Fruit fly (Drosophila melanogaster): ENCODE data around the gene CCT6.

Gene CCT6

dm6 chrX:15703720-15704206 is 42.7 kb upstream of the CCT6 start, which contains the start of the genes Pis and Hap40 (continued):
- no peak for TF ChIP-seq unc-4 (GFP tag; IDR thresholded peaks at IDR 0.05; ENCODE audit: partially characterized antibody)
- no peak for TF ChIP-seq Hr39 (optimal IDR thresholded peaks at IDR 0.05)
- no peak for TF ChIP-seq Doc2 (GFP tag; IDR thresholded peaks at IDR 0.05)
- TF ChIP-seq CG1603 (tag; optimal IDR thresholded peaks at IDR 0.05), result peak; percentile 48
- TF ChIP-seq gem (tag; optimal IDR thresholded peaks at IDR 0.05), result peak; percentile 84
- TF ChIP-seq hbn (GFP tag; IDR thresholded peaks at IDR 0.05; ENCODE audit: partially characterized antibody), result no peak
- TF ChIP-seq CG2889 (GFP tag; IDR thresholded peaks at IDR 0.05), result peak; percentile 73; the same call in 2 of the 3 replicates
- peak; percentile 25 for TF ChIP-seq slp2 (GFP tag; optimal IDR thresholded peaks at IDR 0.05)
- no peak for TF ChIP-seq MESR4 (GFP tag; optimal IDR thresholded peaks at IDR 0.05)
- TF ChIP-seq lola (GFP tag; optimal IDR thresholded peaks at IDR 0.05), result peak in 1 of 3 experiments; percentile 77
- peak; percentile 93 for TF ChIP-seq CG30020 (tag; optimal IDR thresholded peaks at IDR 0.05)
- peak; percentile 90 for TF ChIP-seq CoRest (tag; optimal IDR thresholded peaks at IDR 0.05)
- TF ChIP-seq zen2 (GFP tag; IDR thresholded peaks at IDR 0.05; ENCODE audit: partially characterized antibody), result no peak
- peak; percentile 46; the same call in 1 of the 2 replicates for TF ChIP-seq CG11085 (GFP tag; IDR thresholded peaks at IDR 0.05)
- TF ChIP-seq CG4854 (GFP tag; optimal IDR thresholded peaks at IDR 0.05), result no peak
- TF ChIP-seq CG15601 (tag; optimal IDR thresholded peaks at IDR 0.05), result peak; percentile 90
- no peak for TF ChIP-seq ash1 (GFP tag; optimal IDR thresholded peaks at IDR 0.05)
- TF ChIP-seq CG13624 (GFP tag; optimal IDR thresholded peaks at IDR 0.05), result no peak
- no peak for TF ChIP-seq sna (GFP tag; IDR thresholded peaks at IDR 0.05; ENCODE audit: partially characterized antibody)
- TF ChIP-seq nerfin-2 (GFP tag; IDR thresholded peaks at IDR 0.05; ENCODE audit: partially characterized antibody), result no peak
- TF ChIP-seq CG1233 (GFP tag; optimal IDR thresholded peaks at IDR 0.05), result peak; percentile 37
- TF ChIP-seq pros (GFP tag; optimal IDR thresholded peaks at IDR 0.05), result no peak
- no peak; the same call in 2 of the 3 replicates for TF ChIP-seq CG14050 (GFP tag; IDR thresholded peaks at IDR 0.05)
- TF ChIP-seq oc (tag; optimal IDR thresholded peaks at IDR 0.05), result no peak
- TF ChIP-seq Med (GFP tag), result peak; percentile 87
- peak; percentile 44 for TF ChIP-seq Ets97D (GFP tag; optimal IDR thresholded peaks at IDR 0.05)
- peak; percentile 47 for TF ChIP-seq CG7556 (GFP tag; optimal IDR thresholded peaks at IDR 0.05)
- TF ChIP-seq dimm (GFP tag; IDR thresholded peaks at IDR 0.05), result 0 out of 2 replicates have a peak, but pooled peaks have one; percentile 15
- TF ChIP-seq gro (GFP tag; optimal IDR thresholded peaks at IDR 0.05), result peak; percentile 41
- no peak for TF ChIP-seq Lpt (GFP tag; optimal IDR thresholded peaks at IDR 0.05)
- peak; percentile 72 for TF ChIP-seq unpg (GFP tag; optimal IDR thresholded peaks at IDR 0.05)
- no peak; the same call in 1 of the 2 replicates for TF ChIP-seq GATAe (GFP tag; conservative IDR thresholded peaks at IDR 0.05)
- TF ChIP-seq CG13894 (tag; optimal IDR thresholded peaks at IDR 0.05), result peak; percentile 74
- TF ChIP-seq insv (GFP tag; optimal IDR thresholded peaks at IDR 0.05), result peak in 1 of 2 experiments; percentile 49
- no peak for TF ChIP-seq tap (tag; optimal IDR thresholded peaks at IDR 0.05)
- peak; percentile 72 for TF ChIP-seq Hr3 (GFP tag; optimal IDR thresholded peaks at IDR 0.05)
- TF ChIP-seq CG4328 (GFP tag; optimal IDR thresholded peaks at IDR 0.05), result peak; percentile 31
- TF ChIP-seq CG3726 (GFP tag; IDR thresholded peaks at IDR 0.05), result 0 out of 3 replicates have a peak, but pooled peaks have one; percentile 22
- TF ChIP-seq CG12104 (GFP tag; optimal IDR thresholded peaks at IDR 0.05), result peak; percentile 60
- peak; percentile 78 for TF ChIP-seq CG6689 (GFP tag; IDR thresholded peaks at IDR 0.05)
- no peak for TF ChIP-seq hth (optimal IDR thresholded peaks at IDR 0.05)
- no peak for TF ChIP-seq CG8478 (optimal IDR thresholded peaks at IDR 0.05)
- TF ChIP-seq CG1529 (GFP tag; optimal IDR thresholded peaks at IDR 0.05), result peak; percentile 35
- TF ChIP-seq croc (GFP tag; conservative IDR thresholded peaks at IDR 0.05), result peak; percentile 70; the same call in 2 of the 3 replicates
- peak; percentile 41 for TF ChIP-seq onecut (GFP tag; IDR thresholded peaks at IDR 0.05)
- TF ChIP-seq CG6254 (GFP tag; optimal IDR thresholded peaks at IDR 0.05), result no peak
- TF ChIP-seq CG5245 (GFP tag; optimal IDR thresholded peaks at IDR 0.05), result peak; percentile 10
- TF ChIP-seq Optix (GFP tag; IDR thresholded peaks at IDR 0.05), result peak; percentile 34; the same call in 1 of the 3 replicates
- no peak for TF ChIP-seq run (tag; optimal IDR thresholded peaks at IDR 0.05)
- TF ChIP-seq Xbp1 (GFP tag; optimal IDR thresholded peaks at IDR 0.05), result peak; percentile 74
- TF ChIP-seq Hsf (GFP tag; optimal IDR thresholded peaks at IDR 0.05), result peak; percentile 77

Measured in whole organism, embryonic.